Worm (Caenorhabditis elegans): ENCODE measurements around the gene Y17G9B.5.

Y17G9B.5 gene

DNA sequence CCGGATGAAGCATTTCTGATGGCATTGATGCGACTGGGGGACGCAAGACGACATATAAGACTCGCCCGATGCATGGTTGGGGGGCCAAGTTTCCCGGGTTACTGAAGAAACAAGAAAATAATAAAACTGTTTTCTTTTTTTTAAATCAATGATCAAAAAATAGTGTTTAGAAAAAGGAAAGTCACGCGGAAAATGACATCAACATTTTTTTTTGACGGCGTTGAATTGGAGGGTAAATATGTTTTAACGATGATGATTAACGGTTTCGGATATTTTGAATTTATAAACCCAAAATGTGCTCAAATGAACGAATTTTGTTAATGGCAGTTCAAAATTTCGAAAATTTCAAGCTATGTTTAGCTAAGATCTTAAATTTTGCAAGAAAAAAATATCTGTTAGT is 46.1 kb upstream of the Y17G9B.5 start, which contains the start of gene ogdh-1:
Gene ogdh-1 (minus strand): TSS at position 101 of the 400 bp plus-strand sequence.
- no peak for TF ChIP-seq ama-1 (optimal IDR thresholded peaks at IDR 0.05)
- TF ChIP-seq zag-1 (tag; optimal IDR thresholded peaks at IDR 0.05) = no peak
- TF ChIP-seq eor-1 (tag; optimal IDR thresholded peaks at IDR 0.05) = no peak
- no peak for TF ChIP-seq nhr-237 (tag; optimal IDR thresholded peaks at IDR 0.05)
- no peak for TF ChIP-seq skn-1 (tag; optimal IDR thresholded peaks at IDR 0.05)
- no peak for TF ChIP-seq fos-1 (tag; optimal IDR thresholded peaks at IDR 0.05)
- TF ChIP-seq sea-2 (GFP tag; optimal IDR thresholded peaks at IDR 0.05) = no peak
- TF ChIP-seq pqm-1 (tag; optimal IDR thresholded peaks at IDR 0.05) = no peak

DNA sequence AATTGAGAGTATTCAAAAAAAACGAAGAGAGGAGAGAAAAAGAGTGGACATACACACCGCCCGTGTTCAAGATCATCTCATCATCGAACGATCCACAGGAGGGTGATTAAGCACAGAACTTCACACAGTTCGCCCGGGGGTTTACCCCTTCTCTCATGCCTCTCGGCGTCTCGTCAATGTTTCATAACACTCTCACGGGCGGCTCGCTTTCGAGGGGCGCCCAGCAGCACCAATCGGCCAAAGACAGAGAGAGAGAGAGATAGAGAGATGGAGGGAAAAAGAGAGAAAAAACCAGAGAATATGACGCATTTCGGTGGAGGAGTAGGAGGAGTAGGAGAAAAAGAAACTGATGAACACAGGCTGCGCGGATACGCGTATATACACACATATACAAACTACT is 44.9 kb upstream of the Y17G9B.5 start:
- no peak for TF ChIP-seq ama-1 (optimal IDR thresholded peaks at IDR 0.05)
- TF ChIP-seq jun-1 (tag; optimal IDR thresholded peaks at IDR 0.05) = peak; percentile 58
- no peak for TF ChIP-seq zag-1 (tag; optimal IDR thresholded peaks at IDR 0.05)
- no peak for TF ChIP-seq ceh-16 (tag; optimal IDR thresholded peaks at IDR 0.05)
- no peak for TF ChIP-seq nhr-11 (tag; optimal IDR thresholded peaks at IDR 0.05)
- TF ChIP-seq ztf-11 (tag; optimal IDR thresholded peaks at IDR 0.05) = no peak
- no peak for TF ChIP-seq aly-2 (tag; optimal IDR thresholded peaks at IDR 0.05)
- no peak for TF ChIP-seq mdl-1 (tag; optimal IDR thresholded peaks at IDR 0.05)
- TF ChIP-seq daf-12 (tag; optimal IDR thresholded peaks at IDR 0.05) = no peak
- no peak for TF ChIP-seq nhr-12 (tag; optimal IDR thresholded peaks at IDR 0.05)
- TF ChIP-seq pqm-1 (tag; optimal IDR thresholded peaks at IDR 0.05) = peak; percentile 47
- TF ChIP-seq unc-39 (tag; optimal IDR thresholded peaks at IDR 0.05) = no peak
- TF ChIP-seq nhr-77 (tag; optimal IDR thresholded peaks at IDR 0.05) = no peak
- TF ChIP-seq nhr-237 (tag; optimal IDR thresholded peaks at IDR 0.05) = no peak
- peak; percentile 72 for TF ChIP-seq nhr-23 (tag; optimal IDR thresholded peaks at IDR 0.05)
- TF ChIP-seq nhr-43 (tag; optimal IDR thresholded peaks at IDR 0.05; ENCODE audit: poor library complexity, severe bottlenecking) = no peak
- peak; percentile 72 for TF ChIP-seq elt-2 (tag; optimal IDR thresholded peaks at IDR 0.05)
- TF ChIP-seq skn-1 (tag; optimal IDR thresholded peaks at IDR 0.05) = no peak
- no peak for TF ChIP-seq elt-1 (tag; optimal IDR thresholded peaks at IDR 0.05)
- peak; percentile 68 for TF ChIP-seq lin-15B (tag; optimal IDR thresholded peaks at IDR 0.05)
- TF ChIP-seq egl-27 (tag; optimal IDR thresholded peaks at IDR 0.05) = no peak
- TF ChIP-seq nfya-1 (tag; optimal IDR thresholded peaks at IDR 0.05; ENCODE audit: insufficient read depth) = peak; percentile 92
- no peak for TF ChIP-seq nhr-67 (tag; optimal IDR thresholded peaks at IDR 0.05)
- TF ChIP-seq ceh-9 (tag; optimal IDR thresholded peaks at IDR 0.05) = no peak
- TF ChIP-seq unc-62 (GFP tag; optimal IDR thresholded peaks at IDR 0.05) = no peak
- TF ChIP-seq hmg-11 (tag; optimal IDR thresholded peaks at IDR 0.05) = peak; percentile 7
- TF ChIP-seq tbx-2 (tag; optimal IDR thresholded peaks at IDR 0.05) = no peak
- TF ChIP-seq lin-39 (tag; optimal IDR thresholded peaks at IDR 0.05) = peak; percentile 60
- TF ChIP-seq pha-4 (tag; optimal IDR thresholded peaks at IDR 0.05) = peak; percentile 67
- TF ChIP-seq snpc-4 (tag; optimal IDR thresholded peaks at IDR 0.05) = peak; percentile 46
- no peak for TF ChIP-seq ZK546.5 (tag; optimal IDR thresholded peaks at IDR 0.05)
- TF ChIP-seq nhr-25 (tag; optimal IDR thresholded peaks at IDR 0.05) = peak; percentile 55
- no peak for TF ChIP-seq R02D3.7 (tag; optimal IDR thresholded peaks at IDR 0.05)
- TF ChIP-seq eor-1 (tag; optimal IDR thresholded peaks at IDR 0.05) = no peak
- no peak for TF ChIP-seq fkh-2 (tag; optimal IDR thresholded peaks at IDR 0.05)
- peak; percentile 45 for TF ChIP-seq lsy-12 (tag; optimal IDR thresholded peaks at IDR 0.05)
- TF ChIP-seq egl-5 (tag; optimal IDR thresholded peaks at IDR 0.05) = peak; percentile 7
- no peak for TF ChIP-seq nhr-28 (tag; optimal IDR thresholded peaks at IDR 0.05)
- no peak for TF ChIP-seq nhr-76 (tag; optimal IDR thresholded peaks at IDR 0.05)
- no peak for TF ChIP-seq fkh-10 (GFP tag; optimal IDR thresholded peaks at IDR 0.05)
- no peak for TF ChIP-seq sea-2 (GFP tag; optimal IDR thresholded peaks at IDR 0.05)

DNA sequence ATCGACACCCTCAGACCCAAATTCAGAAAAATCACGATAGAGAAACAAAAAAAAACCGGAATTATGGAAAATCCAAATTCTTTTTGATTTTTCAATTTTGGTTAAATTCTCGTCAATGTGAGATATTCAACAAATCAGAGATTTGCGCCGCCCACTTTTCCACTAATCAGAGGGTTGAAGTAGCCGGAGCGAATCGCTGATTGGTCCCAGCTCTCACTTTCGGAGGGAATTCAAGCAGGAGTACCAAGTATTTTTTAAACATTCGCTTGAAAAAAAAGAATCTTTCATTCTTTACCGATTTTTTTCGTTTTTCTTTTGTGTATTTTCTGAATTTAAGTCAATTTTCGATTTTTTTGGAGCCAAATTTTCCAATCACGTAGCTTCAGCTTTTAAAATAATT is 44.1 kb upstream of the Y17G9B.5 start:
- TF ChIP-seq fos-1 (tag; optimal IDR thresholded peaks at IDR 0.05) = no peak
- TF ChIP-seq nfya-1 (tag; optimal IDR thresholded peaks at IDR 0.05; ENCODE audit: insufficient read depth) = peak; percentile 73
